Worm (Caenorhabditis elegans): ENCODE measurements around the gene srw-77.

- TF ChIP-seq lin-39 (tag; optimal IDR thresholded peaks at IDR 0.05): no peak
- TF ChIP-seq snpc-4 (tag; optimal IDR thresholded peaks at IDR 0.05): no peak
- TF ChIP-seq elt-3 (tag; optimal IDR thresholded peaks at IDR 0.05): no peak
Measured at ce11 chrV:16610791-16611385, 32.6 kb downstream of the srw-77 start, which contains the start of gene srw-54.

Data from whole organism, L2 larva.